Worm (Caenorhabditis elegans): ENCODE measurements around the gene tcer-1.

DNA sequence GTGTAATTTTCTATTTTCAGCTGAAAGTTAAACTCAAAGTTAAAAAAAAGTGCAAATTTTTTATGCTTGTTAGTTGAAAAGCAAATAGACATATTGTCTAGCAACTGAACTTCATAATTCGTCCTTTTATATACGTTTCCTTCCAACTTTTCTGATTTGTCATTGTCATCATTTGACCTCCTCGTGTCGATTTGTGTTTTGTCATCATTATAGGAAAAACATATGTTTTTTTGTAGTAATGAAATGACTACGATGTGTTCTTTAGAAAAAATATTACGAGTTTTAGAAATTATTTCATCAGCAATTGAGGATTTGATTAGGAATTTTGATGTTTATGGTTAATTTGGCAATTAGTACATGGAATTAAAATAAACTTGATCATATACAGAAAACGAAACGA lies 10.9 kb upstream of the tcer-1 start:
- no peak for TF ChIP-seq ref-1 (GFP tag; conservative IDR thresholded peaks at IDR 0.05)
- TF ChIP-seq T22C8.4 (GFP tag; IDR thresholded peaks at IDR 0.05) = no peak
- TF ChIP-seq ztf-23 (GFP tag; IDR thresholded peaks at IDR 0.05) = no peak
- TF ChIP-seq flt-1 (GFP tag; IDR thresholded peaks at IDR 0.05) = no peak
- TF ChIP-seq klf-2 (GFP tag; conservative IDR thresholded peaks at IDR 0.05) = no peak
- TF ChIP-seq tab-1 (GFP tag; IDR thresholded peaks at IDR 0.05) = no peak
- TF ChIP-seq cog-1 (tag; optimal IDR thresholded peaks at IDR 0.05) = no peak
- no peak for TF ChIP-seq ztf-29 (GFP tag; IDR thresholded peaks at IDR 0.05)

Measured in whole organism, midembryonic.